Worm (Caenorhabditis elegans): ENCODE measurements around the gene D1025.10.

Gene D1025.10

DNA sequence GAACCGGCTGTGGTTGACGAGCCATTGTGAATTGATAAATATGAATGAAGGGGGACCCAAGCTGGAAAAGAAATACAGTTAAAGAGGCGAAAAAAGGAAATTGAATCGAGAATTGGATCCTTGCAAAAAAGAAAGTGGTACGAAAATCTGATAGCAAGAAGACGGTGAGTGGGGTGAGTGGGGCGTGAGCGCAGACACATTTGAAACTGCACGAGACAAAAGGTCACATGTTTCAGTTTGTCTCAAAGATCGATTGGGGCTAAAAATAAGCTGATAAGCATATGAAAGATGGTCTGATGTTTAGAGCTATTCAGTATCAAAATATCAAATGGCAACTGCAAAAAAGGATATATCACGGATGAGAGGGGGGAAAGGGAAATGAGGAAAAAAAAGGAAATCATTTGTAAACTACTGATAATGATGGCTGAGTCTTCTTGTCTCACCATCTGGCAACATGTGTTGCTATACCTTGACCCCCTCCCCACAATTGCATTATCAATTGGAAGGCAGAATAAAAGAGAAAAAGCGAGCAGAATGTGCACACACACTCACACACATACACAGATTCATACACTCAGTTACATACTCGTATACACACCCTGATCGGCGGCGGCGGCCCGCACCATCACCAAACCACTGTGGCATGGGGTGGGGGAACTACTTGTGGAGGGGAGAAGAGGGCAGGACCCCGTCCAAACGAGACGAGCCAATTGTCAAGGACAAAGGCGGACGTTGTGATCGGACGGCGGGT is 12.7 kb upstream of the D1025.10 start, which contains the start of gene M163.1 (continued):
- TF ChIP-seq nhr-47 (tag; optimal IDR thresholded peaks at IDR 0.05): no peak
- no peak for TF ChIP-seq skn-1 (tag; optimal IDR thresholded peaks at IDR 0.05)
- TF ChIP-seq lir-3 (tag; optimal IDR thresholded peaks at IDR 0.05; ENCODE audit: poor library complexity): no peak
- TF ChIP-seq efl-3 (GFP tag; optimal IDR thresholded peaks at IDR 0.05): no peak
- peak; percentile 3 for TF ChIP-seq unc-130 (tag; optimal IDR thresholded peaks at IDR 0.05)
- no peak for TF ChIP-seq efl-1 (optimal IDR thresholded peaks at IDR 0.05)
- no peak for TF ChIP-seq efl-1 (GFP tag; optimal IDR thresholded peaks at IDR 0.05 in 1 of 2)
- TF ChIP-seq sup-37 (GFP tag; optimal IDR thresholded peaks at IDR 0.05): no peak
- no peak for TF ChIP-seq snu-23 (GFP tag; optimal IDR thresholded peaks at IDR 0.05)
- no peak for TF ChIP-seq alr-1 (tag; optimal IDR thresholded peaks at IDR 0.05; ENCODE audit: borderline replicate concordance)
- TF ChIP-seq elt-2 (tag; optimal IDR thresholded peaks at IDR 0.05): peak; percentile 31
- TF ChIP-seq nhr-77 (tag; optimal IDR thresholded peaks at IDR 0.05): no peak
- no peak for TF ChIP-seq lsy-2 (tag; optimal IDR thresholded peaks at IDR 0.05)
- no peak for TF ChIP-seq C04F5.9 (tag; optimal IDR thresholded peaks at IDR 0.05)
- TF ChIP-seq C16A3.4 (tag; optimal IDR thresholded peaks at IDR 0.05): no peak
- no peak for TF ChIP-seq nhr-237 (tag; optimal IDR thresholded peaks at IDR 0.05)
- no peak for TF ChIP-seq isw-1 (GFP tag; IDR thresholded peaks at IDR 0.05)
- TF ChIP-seq pag-3 (tag; optimal IDR thresholded peaks at IDR 0.05; ENCODE audit: borderline replicate concordance, insufficient read depth): no peak
- peak in 1 of 2 experiments; percentile 30 for TF ChIP-seq ztf-11 (tag; optimal IDR thresholded peaks at IDR 0.05)
- no peak for TF ChIP-seq zag-1 (tag; optimal IDR thresholded peaks at IDR 0.05)
- no peak for TF ChIP-seq jun-1 (tag; optimal IDR thresholded peaks at IDR 0.05)
- peak; percentile 52 for TF ChIP-seq nhr-20 (tag; optimal IDR thresholded peaks at IDR 0.05)
- TF ChIP-seq nhr-84 (tag; optimal IDR thresholded peaks at IDR 0.05): no peak
- peak; percentile 53 for TF ChIP-seq lin-14 (GFP tag; optimal IDR thresholded peaks at IDR 0.05)
- TF ChIP-seq irx-1 (tag; optimal IDR thresholded peaks at IDR 0.05): no peak
- no peak for TF ChIP-seq nhr-12 (tag; optimal IDR thresholded peaks at IDR 0.05)
- peak; percentile 52 for TF ChIP-seq nhr-71 (tag; optimal IDR thresholded peaks at IDR 0.05)
- TF ChIP-seq nhr-85 (tag): peak; percentile 73
- TF ChIP-seq nhr-28 (tag; optimal IDR thresholded peaks at IDR 0.05): no peak
- TF ChIP-seq dsc-1 (tag; optimal IDR thresholded peaks at IDR 0.05): no peak
- TF ChIP-seq mef-2 (tag; optimal IDR thresholded peaks at IDR 0.05): no peak
- TF ChIP-seq aha-1 (tag; optimal IDR thresholded peaks at IDR 0.05): no peak
- no peak for TF ChIP-seq pax-3 (tag; optimal IDR thresholded peaks at IDR 0.05)
- no peak for TF ChIP-seq xbp-1 (tag; optimal IDR thresholded peaks at IDR 0.05)
- TF ChIP-seq ztf-4 (tag; optimal IDR thresholded peaks at IDR 0.05): no peak
- TF ChIP-seq lin-13 (GFP tag; optimal IDR thresholded peaks at IDR 0.05): no peak

DNA sequence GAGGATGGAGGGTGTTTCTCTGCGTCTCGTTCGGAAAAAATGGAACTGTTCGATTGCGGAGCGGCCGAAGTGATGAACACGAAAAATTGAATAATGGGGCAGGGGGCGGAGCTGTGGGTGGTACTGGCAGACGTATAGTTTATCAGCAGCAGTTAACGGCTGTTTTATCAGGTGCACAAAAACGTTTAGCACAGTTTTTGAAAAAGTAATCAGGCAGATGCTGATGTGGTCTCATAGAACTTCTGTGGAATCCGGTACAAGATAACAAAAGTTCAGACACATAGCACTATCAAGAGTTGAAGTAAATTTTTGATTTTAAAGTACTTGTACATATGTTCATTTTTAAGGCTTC is 12.1 kb upstream of the D1025.10 start:
- peak; percentile 30 for TF ChIP-seq elt-2 (tag; optimal IDR thresholded peaks at IDR 0.05)
- no peak for TF ChIP-seq unc-86 (tag; optimal IDR thresholded peaks at IDR 0.05)

DNA sequence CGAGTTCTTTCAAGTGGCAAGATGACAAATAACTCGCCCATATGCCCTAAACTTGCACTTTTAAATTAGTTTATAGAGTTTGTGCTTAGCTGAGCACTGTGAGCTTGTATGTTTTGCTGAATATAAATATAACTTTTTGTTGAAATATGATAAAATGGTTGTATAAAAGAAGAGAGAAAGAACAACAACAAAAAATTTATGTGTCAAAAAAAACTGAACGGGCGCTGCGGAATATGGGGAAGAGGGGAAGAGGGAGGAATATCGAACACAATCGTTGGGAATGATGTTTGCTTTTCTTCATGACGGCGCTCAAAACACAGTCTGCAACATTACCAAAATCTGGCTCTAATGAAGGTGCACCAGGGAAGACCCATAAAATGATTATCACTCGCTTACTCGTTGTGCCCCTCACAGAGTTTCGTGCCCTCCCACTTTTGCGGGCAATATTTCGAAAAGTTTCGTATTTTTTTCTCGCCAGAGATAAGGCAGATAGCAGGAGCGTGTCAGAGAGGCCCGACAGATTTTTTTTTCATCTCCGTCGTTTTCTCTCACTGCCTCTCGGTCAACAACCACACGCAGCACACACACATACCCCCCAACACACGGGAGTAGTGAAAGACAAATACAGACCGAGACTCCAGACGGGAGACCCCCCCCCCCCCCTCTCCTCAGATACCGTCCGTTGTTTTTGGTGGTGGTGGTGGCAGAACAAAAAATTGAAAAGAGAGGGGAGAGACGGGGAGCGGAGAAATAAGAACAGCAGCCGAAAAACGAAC is 10.9 kb upstream of the D1025.10 start:
- TF ChIP-seq nhr-20 (tag; optimal IDR thresholded peaks at IDR 0.05) (peak; percentile 79), irx-1 (tag; optimal IDR thresholded peaks at IDR 0.05) (peak; percentile 35), nhr-12 (tag; optimal IDR thresholded peaks at IDR 0.05) (no peak), nhr-77 (tag; optimal IDR thresholded peaks at IDR 0.05) (peak; percentile 90), mep-1 (tag; optimal IDR thresholded peaks at IDR 0.05) (peak; percentile 33), lin-14 (GFP tag; optimal IDR thresholded peaks at IDR 0.05) (peak; percentile 91), blmp-1 (tag; optimal IDR thresholded peaks at IDR 0.05) (no peak), grh-1 (GFP tag; IDR thresholded peaks at IDR 0.05) (peak; percentile 69), tbx-2 (tag; optimal IDR thresholded peaks at IDR 0.05) (peak; percentile 17), nhr-237 (tag; optimal IDR thresholded peaks at IDR 0.05) (peak; percentile 54), C34B4.2 (tag; optimal IDR thresholded peaks at IDR 0.05) (no peak), vab-15 (tag; optimal IDR thresholded peaks at IDR 0.05) (no peak), pqm-1 (tag; optimal IDR thresholded peaks at IDR 0.05) (peak; percentile 57), mdl-1 (tag; optimal IDR thresholded peaks at IDR 0.05) (peak in 1 of 2 experiments; percentile 64), ces-1 (GFP tag; optimal IDR thresholded peaks at IDR 0.05) (no peak), swsn-7 (tag; optimal IDR thresholded peaks at IDR 0.05) (peak; percentile 57), efl-1 (optimal IDR thresholded peaks at IDR 0.05) (peak in 1 of 2 experiments; percentile 10), efl-1 (GFP tag; optimal IDR thresholded peaks at IDR 0.05 in 1 of 2) (peak in 1 of 2 experiments; percentile 93), hlh-4 (tag; optimal IDR thresholded peaks at IDR 0.05) (no peak), unc-86 (tag; optimal IDR thresholded peaks at IDR 0.05) (no peak), C04F5.9 (tag; optimal IDR thresholded peaks at IDR 0.05) (no peak), nhr-85 (tag) (peak; percentile 96)
